Worm (Caenorhabditis elegans) whole organism, young adult: ENCODE measurements around the gene srz-32.
"Not testable (repeated sequence)": the region's sequence is repeated elsewhere in the genome, so short reads cannot be mapped to it uniquely, and the experiment has no call there.

Experiments used
- B0035.1 ChIP-seq: sonication (generic microtip); optimal IDR thresholded peaks from 2 replicates; lab custom pipeline; 2016; ENCODE audit warnings: missing genetic modification characterization, mild to moderate bottlenecking, missing compliant biosample characterization, missing genotype, missing genetic modification reagents
- F22D6.2 ChIP-seq: sonication (generic microtip); optimal IDR thresholded peaks from 2 replicates; lab custom pipeline; 2016; ENCODE audit warnings: mild to moderate bottlenecking, missing genetic modification characterization, missing compliant biosample characterization
- F23B12.7 ChIP-seq: sonication (generic microtip); optimal IDR thresholded peaks from 2 replicates; lab custom pipeline; 2017; ENCODE audit warnings: missing genetic modification characterization, mild to moderate bottlenecking, missing compliant biosample characterization, antibody characterized with exemption, moderate library complexity; ENCODE audit not compliant: insufficient read depth
- F57A8.1 ChIP-seq: fragments of 200-800 bp; sonication (Bioruptor generic); optimal IDR thresholded peaks from 2 replicates; lab custom pipeline; 2018; ENCODE audit warnings: mild to moderate bottlenecking, missing genetic modification characterization, moderate library complexity, missing compliant biosample characterization
- T07F8.4 ChIP-seq: sonication (generic microtip); optimal IDR thresholded peaks from 2 replicates; lab custom pipeline; 2016; ENCODE audit warnings: mild to moderate bottlenecking, missing genetic modification characterization, moderate library complexity, missing compliant biosample characterization
- Y56A3A.18 ChIP-seq: fragments of 200-800 bp; sonication (Bioruptor generic); IDR thresholded peaks from 2 replicates; pipeline ENCODE4 v1.3.6; 2022; ENCODE audit warnings: missing genetic modification reagents, missing genetic modification characterization, missing compliant biosample characterization
- aptf-3 ChIP-seq: fragments of 200-800 bp; sonication (Bioruptor generic); IDR thresholded peaks from 2 replicates; pipeline ENCODE4 v1.3.6; 2022; ENCODE audit warnings: missing genetic modification characterization, missing compliant biosample characterization
- athp-1 ChIP-seq: sonication (generic microtip); optimal IDR thresholded peaks from 2 replicates; lab custom pipeline; 2017; ENCODE audit warnings: mild to moderate bottlenecking, missing genetic modification characterization, missing compliant biosample characterization
- attf-5 ChIP-seq: fragments of 200-800 bp; sonication (Bioruptor generic); optimal IDR thresholded peaks from 2 replicates; lab custom pipeline; 2018; ENCODE audit warnings: mild to moderate bottlenecking, missing genetic modification characterization, missing compliant biosample characterization
- ceh-100 ChIP-seq: fragments of 200-800 bp; sonication (Bioruptor generic); IDR thresholded peaks from 2 replicates; pipeline ENCODE4 v1.3.6; 2022; ENCODE audit warnings: missing genetic modification reagents, missing genetic modification characterization, missing compliant biosample characterization
- ceh-27 ChIP-seq: fragments of 200-800 bp; sonication (Bioruptor generic); optimal IDR thresholded peaks from 2 replicates; lab custom pipeline; 2018; ENCODE audit warnings: mild to moderate bottlenecking, missing genetic modification characterization, moderate library complexity, missing compliant biosample characterization
- ceh-79 ChIP-seq: sonication (generic microtip); optimal IDR thresholded peaks from 2 replicates; lab custom pipeline; 2017; ENCODE audit warnings: mild to moderate bottlenecking, missing genetic modification characterization, missing compliant biosample characterization
- chd-7 ChIP-seq: sonication (generic microtip); optimal IDR thresholded peaks from 2 replicates; lab custom pipeline; 2016; ENCODE audit warnings: mild to moderate bottlenecking, missing genetic modification characterization, moderate library complexity, missing compliant biosample characterization
- egrh-3 ChIP-seq: fragments of 200-800 bp; sonication (Bioruptor generic); IDR thresholded peaks from 2 replicates; pipeline ENCODE4 v1.3.6; 2022; ENCODE audit warnings: missing genetic modification reagents, missing genetic modification characterization, missing compliant biosample characterization
- fkh-3 ChIP-seq: sonication (generic microtip); optimal IDR thresholded peaks from 2 replicates; lab custom pipeline; 2016; ENCODE audit warnings: mild to moderate bottlenecking, missing genetic modification characterization, missing compliant biosample characterization
- hlh-12 ChIP-seq: sonication (generic microtip); optimal IDR thresholded peaks from 2 replicates; lab custom pipeline; 2016; ENCODE audit warnings: missing genetic modification characterization, missing compliant biosample characterization
- hlh-26 ChIP-seq: fragments of 200-800 bp; sonication (Bioruptor generic); conservative IDR thresholded peaks from 2 replicates; pipeline ENCODE4 v1.3.6; 2022; ENCODE audit warnings: missing genetic modification reagents, missing genetic modification characterization, missing compliant biosample characterization
- hrde-1 ChIP-seq: sonication (generic microtip); optimal IDR thresholded peaks from 2 replicates; lab custom pipeline; 2016; ENCODE audit warnings: missing genetic modification characterization, mild to moderate bottlenecking, missing compliant biosample characterization, moderate library complexity, missing genotype, missing genetic modification reagents, borderline replicate concordance
- lag-1 ChIP-seq: fragments of 200-800 bp; sonication (Bioruptor generic); IDR thresholded peaks from 2 replicates; pipeline ENCODE4 v1.3.6; 2022; ENCODE audit warnings: missing genetic modification reagents, missing genetic modification characterization, missing compliant biosample characterization
- lin-35 ChIP-seq, 3 experiments: fragments of 150-350 bp in 2 of 3; sonication (generic microtip) in 1 of 3; optimal IDR thresholded peaks; 2 replicates each; lab custom pipeline; 2014 to 2018; ENCODE audit warnings: missing biosample characterization in 3 of 3, missing genetic modification characterization in 3 of 3, missing genetic modification reagents in 3 of 3
- lsl-1 ChIP-seq: fragments of 200-800 bp; sonication (Bioruptor generic); optimal IDR thresholded peaks from 2 replicates; lab custom pipeline; 2018; ENCODE audit warnings: mild to moderate bottlenecking, missing genetic modification characterization, moderate library complexity, missing compliant biosample characterization
- mcd-1 ChIP-seq: fragments of 200-800 bp; sonication (Bioruptor generic); IDR thresholded peaks from 2 replicates; pipeline ENCODE4 v1.3.6; 2022; ENCODE audit warnings: missing genetic modification reagents, missing genetic modification characterization, missing compliant biosample characterization
- mel-28 ChIP-seq: sonication (generic microtip); optimal IDR thresholded peaks from 2 replicates; lab custom pipeline; 2016; ENCODE audit warnings: borderline replicate concordance, mild to moderate bottlenecking, missing genetic modification characterization, missing compliant biosample characterization
- mes-4 ChIP-seq: sonication (generic microtip); optimal IDR thresholded peaks from 2 replicates; lab custom pipeline; 2016; ENCODE audit warnings: missing genotype, missing genetic modification characterization, missing compliant biosample characterization
- nhr-120 ChIP-seq: fragments of 200-800 bp; sonication (Bioruptor generic); IDR thresholded peaks from 2 replicates; pipeline ENCODE4 v1.3.6; 2022; ENCODE audit warnings: missing genetic modification characterization, missing compliant biosample characterization
- snpc-1.1 ChIP-seq: sonication (generic microtip); optimal IDR thresholded peaks from 2 replicates; lab custom pipeline; 2017; ENCODE audit warnings: missing genetic modification characterization, mild to moderate bottlenecking, missing compliant biosample characterization, antibody characterized with exemption, moderate library complexity, missing genotype, missing genetic modification reagents; ENCODE audit not compliant: insufficient read depth
- snpc-1.3 ChIP-seq: sonication (generic microtip); optimal IDR thresholded peaks from 2 replicates; lab custom pipeline; 2017; ENCODE audit warnings: missing genetic modification characterization, mild to moderate bottlenecking, missing compliant biosample characterization, antibody characterized with exemption, moderate library complexity, missing genotype, missing genetic modification reagents; ENCODE audit not compliant: insufficient read depth
- snpc-3.4 ChIP-seq: sonication (generic microtip); optimal IDR thresholded peaks from 2 replicates; lab custom pipeline; 2017; ENCODE audit warnings: missing genetic modification characterization, mild to moderate bottlenecking, missing compliant biosample characterization, antibody characterized with exemption, moderate library complexity, missing genotype, missing genetic modification reagents
- zfh-2 ChIP-seq: fragments of 200-800 bp; sonication (Bioruptor generic); conservative IDR thresholded peaks from 2 replicates; pipeline ENCODE4 v1.3.6; 2022; ENCODE audit warnings: missing genetic modification reagents, missing genetic modification characterization, missing compliant biosample characterization
- ztf-18 ChIP-seq: sonication (generic microtip); optimal IDR thresholded peaks from 2 replicates; lab custom pipeline; 2016; ENCODE audit warnings: missing genotype, mild to moderate bottlenecking, missing genetic modification characterization, missing compliant biosample characterization
- ztf-6 ChIP-seq: fragments of 200-800 bp; sonication (Bioruptor generic); IDR thresholded peaks from 2 replicates; pipeline ENCODE4 v1.3.6; 2022; ENCODE audit warnings: missing genetic modification reagents, missing genetic modification characterization, missing compliant biosample characterization

Gene srz-32

ce11 chrIV:3433387-3433786, 2.7 kb upstream of the srz-32 start, which contains the start of gene C04C3.7:
C04C3.7 (minus strand) TSS chrIV:3433487.
- TF ChIP-seq aptf-3 (GFP tag; lab: Robert Waterston, UW); F57A8.1 (GFP tag; lab: Kevin White, UChicago); ztf-18 (tag; lab: Kevin White, UChicago): not testable (repeated sequence)
- TF ChIP-seq, all 124 proteins: peak for 0; not testable (repeated sequence) for 124

- TF ChIP-seq mes-4 (tag; lab: Kevin White, UChicago) (no peak), hlh-12 (tag; lab: Kevin White, UChicago) (no peak), Y56A3A.18 (no peak), ceh-100 (GFP tag; lab: Robert Waterston, UW) (no peak), ztf-6 (GFP tag; lab: Robert Waterston, UW) (no peak), fkh-3 (tag; lab: Kevin White, UChicago) (no peak), mel-28 (no peak), athp-1 (no peak)
These were observed 1.9 kb downstream of the srz-32 start, which contains the start of gene grd-13 for ce11 chrIV:3438022-3438421. grd-13 (plus strand) TSS chrIV:3438312.

ce11 chrIV:3439354-3439753, 3.2 kb downstream of the srz-32 start, which contains the start of gene grd-3:
grd-3 (plus strand) TSS chrIV:3439655.
- no peak for TF ChIP-seq chd-7 (tag; lab: Kevin White, UChicago)
- TF ChIP-seq B0035.1 = no peak
- TF ChIP-seq snpc-1.1 (tag; lab: Kevin White, UChicago) = no peak
- 0 out of 2 replicates have a peak, but pooled peaks have one; percentile 5 for TF ChIP-seq zfh-2 (GFP tag; lab: Robert Waterston, UW)
- no peak for TF ChIP-seq attf-5 (GFP tag; lab: Kevin White, UChicago)
- TF ChIP-seq T07F8.4 (tag; lab: Kevin White, UChicago) = no peak
- TF ChIP-seq mcd-1 = no peak
- no peak for TF ChIP-seq egrh-3 (GFP tag; lab: Robert Waterston, UW)

ce11 chrIV:3440848-3441247, 4.7 kb downstream of the srz-32 start, which contains the start of gene grd-10:
grd-10 (plus strand) TSS chrIV:3441055.
- TF ChIP-seq nhr-120 (GFP tag; lab: Robert Waterston, UW) (no peak), ztf-6 (GFP tag; lab: Robert Waterston, UW) (no peak)

ce11 chrIV:3442513-3442912, 6.4 kb downstream of the srz-32 start:
- TF ChIP-seq ceh-27 (GFP tag; lab: Kevin White, UChicago) (no peak), snpc-1.3 (tag; lab: Kevin White, UChicago) (no peak), hrde-1 (tag; lab: Kevin White, UChicago) (no peak), lsl-1 (GFP tag; lab: Kevin White, UChicago) (no peak), snpc-3.4 (tag; lab: Kevin White, UChicago) (no peak), ztf-18 (tag; lab: Kevin White, UChicago) (no peak), hlh-26 (GFP tag; lab: Robert Waterston, UW) (no peak), F22D6.2 (no peak), lag-1 (GFP tag; lab: Robert Waterston, UW) (no peak), ceh-79 (tag; lab: Kevin White, UChicago) (no peak), lin-35 (GFP tag; optimal IDR thresholded peaks at IDR 0.05; lab: Kevin White, UChicago) (no peak), F23B12.7 (tag; lab: Kevin White, UChicago) (no peak)
